Fruit fly (Drosophila melanogaster) whole organism, embryonic: ENCODE results near the gene RpS7.

Experiments used
- Blimp-1 ChIP-seq: fragments of 200-800 bp; sonication (Bioruptor generic); optimal IDR thresholded peaks from 3 replicates; lab custom pipeline; 2018; ENCODE audit warnings: missing biosample characterization, missing genetic modification characterization, mild to moderate bottlenecking, moderate library complexity, missing genetic modification reagents
- CG10267 ChIP-seq: fragments of 200-800 bp; sonication (Bioruptor generic); optimal IDR thresholded peaks from 2 replicates; lab custom pipeline; 2018; ENCODE audit warnings: missing biosample characterization, mild to moderate bottlenecking, missing genetic modification characterization, moderate library complexity
- CG10431 ChIP-seq: fragments of 200-800 bp; sonication (Bioruptor generic); optimal IDR thresholded peaks from 3 replicates; lab custom pipeline; 2018; ENCODE audit warnings: missing biosample characterization, mild to moderate bottlenecking, missing genetic modification characterization
- CG10543 ChIP-seq: fragments of 200-800 bp; sonication (Bioruptor generic); optimal IDR thresholded peaks from 3 replicates; lab custom pipeline; 2017; ENCODE audit warnings: missing biosample characterization, mild to moderate bottlenecking, missing genetic modification characterization, moderate library complexity
- CG10979 ChIP-seq: fragments of 200-800 bp; sonication (Bioruptor generic); optimal IDR thresholded peaks from 2 replicates; lab custom pipeline; 2018; ENCODE audit warnings: missing biosample characterization, mild to moderate bottlenecking, missing genetic modification characterization, moderate library complexity
- CG11085 ChIP-seq: fragments of 200-800 bp; sonication (Bioruptor generic); IDR thresholded peaks from 2 replicates; pipeline ENCODE4 v1.3.6; 2022; ENCODE audit warnings: missing biosample characterization, missing genetic modification characterization
- CG12236 ChIP-seq: fragments of 200-800 bp; sonication (Bioruptor generic); optimal IDR thresholded peaks from 2 replicates; lab custom pipeline; 2016; ENCODE audit warnings: missing biosample characterization, missing genetic modification characterization
- CG13775 ChIP-seq: fragments of 200-800 bp; sonication (Bioruptor generic); optimal IDR thresholded peaks from 3 replicates; lab custom pipeline; 2017; ENCODE audit warnings: missing biosample characterization, mild to moderate bottlenecking, missing genetic modification characterization
- CG14860 ChIP-seq: fragments of 200-800 bp; sonication (Bioruptor generic); IDR thresholded peaks from 3 replicates; pipeline ENCODE4 v1.3.6; 2022; ENCODE audit warnings: missing biosample characterization, missing genetic modification characterization; ENCODE audit not compliant: partially characterized antibody
- CG15011 ChIP-seq: fragments of 200-800 bp; sonication (Bioruptor generic); optimal IDR thresholded peaks from 3 replicates; lab custom pipeline; 2018; ENCODE audit warnings: missing biosample characterization, mild to moderate bottlenecking, missing genetic modification characterization
- CG17328 ChIP-seq: fragments of 200-800 bp; sonication (Bioruptor generic); IDR thresholded peaks from 2 replicates; pipeline ENCODE4 v1.3.6; 2022; ENCODE audit warnings: missing biosample characterization, missing genetic modification characterization
- CG17361 ChIP-seq: fragments of 200-800 bp; sonication (Bioruptor generic); IDR thresholded peaks from 3 replicates; pipeline ENCODE4 v1.3.6; 2022; ENCODE audit warnings: missing biosample characterization, missing genetic modification characterization
- CG1792 ChIP-seq: fragments of 200-800 bp; sonication (Bioruptor generic); optimal IDR thresholded peaks from 2 replicates; lab custom pipeline; 2016; ENCODE audit warnings: missing biosample characterization, missing genetic modification characterization
- CG18599 ChIP-seq: fragments of 200-800 bp; sonication (Bioruptor generic); optimal IDR thresholded peaks from 3 replicates; lab custom pipeline; 2017; ENCODE audit warnings: missing biosample characterization, missing genetic modification characterization, mild to moderate bottlenecking, moderate library complexity, missing genetic modification reagents
- CG2199 ChIP-seq: fragments of 200-800 bp; sonication (Bioruptor generic); IDR thresholded peaks from 3 replicates; pipeline ENCODE4 v1.3.6; 2022; ENCODE audit warnings: missing biosample characterization, missing genetic modification characterization
- CG2712 ChIP-seq: fragments of 200-800 bp; optimal IDR thresholded peaks from 3 replicates; lab custom pipeline; 2019; ENCODE audit warnings: missing biosample characterization, mild to moderate bottlenecking, missing genetic modification characterization, moderate library complexity
- CG4424 ChIP-seq: fragments of 200-800 bp; sonication (Bioruptor generic); optimal IDR thresholded peaks from 3 replicates; lab custom pipeline; 2016; ENCODE audit warnings: missing biosample characterization, missing genetic modification characterization
- CG4820 ChIP-seq: fragments of 200-800 bp; sonication (Bioruptor generic); optimal IDR thresholded peaks from 3 replicates; lab custom pipeline; 2016; ENCODE audit warnings: missing biosample characterization, missing genetic modification characterization
- CG5953 ChIP-seq: fragments of 200-800 bp; sonication (Bioruptor generic); IDR thresholded peaks from 2 replicates; pipeline ENCODE4 v1.3.6; 2022; ENCODE audit warnings: missing biosample characterization, missing genetic modification characterization
- CG6689 ChIP-seq: fragments of 200-800 bp; sonication (Bioruptor generic); IDR thresholded peaks from 2 replicates; pipeline ENCODE4 v1.3.6; 2022; ENCODE audit warnings: missing biosample characterization, missing genetic modification characterization
- CG6854 ChIP-seq: fragments of 200-800 bp; sonication (Bioruptor generic); optimal IDR thresholded peaks from 3 replicates; lab custom pipeline; 2017; ENCODE audit warnings: missing biosample characterization, mild to moderate bottlenecking, missing genetic modification characterization
- CG8944 ChIP-seq: fragments of 200-800 bp; sonication (Bioruptor generic); optimal IDR thresholded peaks from 3 replicates; lab custom pipeline; 2016; ENCODE audit warnings: missing biosample characterization, missing genetic modification characterization
- CkIIα-i1 ChIP-seq: fragments of 200-800 bp; sonication (Bioruptor generic); IDR thresholded peaks from 2 replicates; pipeline ENCODE4 v1.3.6; 2022; ENCODE audit warnings: missing biosample characterization, missing genetic modification characterization
- D19A ChIP-seq: fragments of 200-800 bp; optimal IDR thresholded peaks from 3 replicates; lab custom pipeline; 2019; ENCODE audit warnings: missing biosample characterization, mild to moderate bottlenecking, missing genetic modification characterization, moderate library complexity
- Ets65A ChIP-seq: fragments of 200-800 bp; sonication (Bioruptor generic); peaks from one replicate; lab custom pipeline; 2016; ENCODE audit warnings: missing biosample characterization, missing genetic modification characterization
- Fer3 ChIP-seq: fragments of 200-800 bp; sonication (Bioruptor generic); optimal IDR thresholded peaks from 2 replicates; lab custom pipeline; 2018; ENCODE audit warnings: missing biosample characterization, mild to moderate bottlenecking, missing genetic modification characterization, moderate library complexity
- NfI ChIP-seq: fragments of 200-800 bp; sonication (Bioruptor generic); optimal IDR thresholded peaks from 3 replicates; lab custom pipeline; 2018; ENCODE audit warnings: missing biosample characterization, mild to moderate bottlenecking, missing genetic modification characterization, moderate library complexity
- Sin3A ChIP-seq: fragments of >200 bp; optimal IDR thresholded peaks from 2 replicates; lab custom pipeline; 2018
- Sox100B ChIP-seq: fragments of 200-800 bp; sonication (Bioruptor generic); optimal IDR thresholded peaks from 3 replicates; lab custom pipeline; 2018; ENCODE audit warnings: missing biosample characterization, mild to moderate bottlenecking, missing genetic modification characterization
- Ssrp ChIP-seq: fragments of 200-800 bp; sonication (Bioruptor generic); optimal IDR thresholded peaks from 2 replicates; lab custom pipeline; 2018; ENCODE audit warnings: missing biosample characterization, mild to moderate bottlenecking, missing genetic modification characterization, moderate library complexity
- aop ChIP-seq: fragments of 200-800 bp; sonication (Bioruptor generic); IDR thresholded peaks from 2 replicates; pipeline ENCODE4 v1.3.6; 2022; ENCODE audit warnings: missing biosample characterization, missing genetic modification characterization
- ap ChIP-seq: fragments of 200-800 bp; sonication (Bioruptor generic); IDR thresholded peaks from 2 replicates; pipeline ENCODE4 v1.3.6; 2022; ENCODE audit warnings: missing biosample characterization, missing genetic modification characterization
- dm ChIP-seq: fragments of 200-800 bp; sonication (Bioruptor generic); optimal IDR thresholded peaks from 3 replicates; lab custom pipeline; 2016; ENCODE audit warnings: missing biosample characterization, missing genetic modification characterization
- dmrt11E ChIP-seq: fragments of 200-800 bp; sonication (Bioruptor generic); optimal IDR thresholded peaks from 3 replicates; lab custom pipeline; 2018; ENCODE audit warnings: missing biosample characterization, mild to moderate bottlenecking, missing genetic modification characterization, moderate library complexity
- ewg ChIP-seq: fragments of 200-800 bp; sonication (Bioruptor generic); optimal IDR thresholded peaks from 3 replicates; lab custom pipeline; 2017; ENCODE audit warnings: mild to moderate bottlenecking, missing biosample characterization, missing genetic modification reagents, missing genetic modification characterization
- fru ChIP-seq: fragments of >200 bp; optimal IDR thresholded peaks from 2 replicates; lab custom pipeline; 2017
- gem ChIP-seq: fragments of 200-800 bp; sonication (Bioruptor generic); optimal IDR thresholded peaks from 2 replicates; lab custom pipeline; 2019; ENCODE audit warnings: missing biosample characterization, mild to moderate bottlenecking, missing genetic modification characterization, moderate library complexity
- gsb-n ChIP-seq: fragments of 200-800 bp; sonication (Bioruptor generic); optimal IDR thresholded peaks from 3 replicates; lab custom pipeline; 2018; ENCODE audit warnings: missing biosample characterization, mild to moderate bottlenecking, missing genetic modification characterization
- hkb ChIP-seq, 2 experiments: fragments of 200-800 bp in 1 of 2; fragments of >200 bp in 1 of 2; sonication (Bioruptor generic) in 1 of 2; IDR thresholded peaks in 1 of 2; optimal IDR thresholded peaks in 1 of 2; 2 replicates each; pipeline versions ENCODE4 v1.3.6 to Lab custom; 2017 to 2022; ENCODE audit warnings: missing biosample characterization in 1 of 2, missing genetic modification characterization in 1 of 2
- knrl ChIP-seq: fragments of 200-800 bp; sonication (Bioruptor generic); IDR thresholded peaks from 3 replicates; pipeline ENCODE4 v1.3.6; 2022; ENCODE audit warnings: missing biosample characterization, missing genetic modification characterization; ENCODE audit not compliant: partially characterized antibody
- lab ChIP-seq: fragments of 200-800 bp; sonication (Bioruptor generic); optimal IDR thresholded peaks from 3 replicates; lab custom pipeline; 2017; ENCODE audit warnings: missing biosample characterization, missing genetic modification characterization, mild to moderate bottlenecking, moderate library complexity, missing genetic modification reagents
- maf-S ChIP-seq: fragments of 200-800 bp; sonication (Bioruptor generic); optimal IDR thresholded peaks from 2 replicates; lab custom pipeline; 2016; ENCODE audit warnings: missing biosample characterization, missing genetic modification characterization
- nerfin-1 ChIP-seq: fragments of 200-800 bp; sonication (Bioruptor generic); optimal IDR thresholded peaks from 3 replicates; lab custom pipeline; 2019; ENCODE audit warnings: missing biosample characterization, mild to moderate bottlenecking, missing genetic modification characterization, moderate library complexity
- org-1 ChIP-seq: fragments of 200-800 bp; sonication (Bioruptor generic); optimal IDR thresholded peaks from 2 replicates; lab custom pipeline; 2017; ENCODE audit warnings: missing biosample characterization, missing genetic modification characterization
- p53 ChIP-seq: fragments of 200-800 bp; sonication (Bioruptor generic); optimal IDR thresholded peaks from 2 replicates; lab custom pipeline; 2016; ENCODE audit warnings: missing biosample characterization, missing genetic modification characterization
- sens ChIP-seq: fragments of 200-800 bp; sonication (Bioruptor generic); peaks from one replicate; lab custom pipeline; 2016; ENCODE audit warnings: missing biosample characterization, missing genetic modification characterization
- sens-2 ChIP-seq: fragments of 200-800 bp; sonication (Bioruptor generic); IDR thresholded peaks from 2 replicates; pipeline ENCODE4 v1.3.6; 2022; ENCODE audit warnings: missing biosample characterization, missing genetic modification characterization
- seq ChIP-seq: fragments of 200-800 bp; sonication (Bioruptor generic); IDR thresholded peaks from 2 replicates; pipeline ENCODE4 v1.3.6; 2022; ENCODE audit warnings: missing biosample characterization, missing genetic modification characterization
- slp2 ChIP-seq: fragments of 200-800 bp; sonication (Bioruptor generic); optimal IDR thresholded peaks from 2 replicates; lab custom pipeline; 2016; ENCODE audit warnings: missing biosample characterization, missing genetic modification characterization
- sqz ChIP-seq: fragments of 200-800 bp; sonication (Bioruptor generic); optimal IDR thresholded peaks from 3 replicates; lab custom pipeline; 2018; ENCODE audit warnings: missing biosample characterization, mild to moderate bottlenecking, missing genetic modification characterization
- tup ChIP-seq: fragments of 200-800 bp; sonication (Bioruptor generic); optimal IDR thresholded peaks from 2 replicates; lab custom pipeline; 2016; ENCODE audit warnings: missing biosample characterization, mild to moderate bottlenecking, missing genetic modification characterization, moderate library complexity
- zfh1 ChIP-seq: fragments of 200-800 bp; sonication (Bioruptor generic); IDR thresholded peaks from 3 replicates; pipeline ENCODE4 v1.3.6; 2022; ENCODE audit warnings: missing biosample characterization, missing genetic modification characterization

Gene RpS7

dm6 chr3R:30224577-30224976 is 15.8 kb upstream of the RpS7 start (continued):
- TF ChIP-seq CG8944 (GFP tag; lab: Kevin White, UChicago) (no peak), CG14860 (no peak), maf-S (GFP tag; lab: Kevin White, UChicago) (no peak), gem (tag; lab: Kevin White, UChicago) (peak; percentile 28), CG5953 (no peak), CG10543 (GFP tag; lab: Kevin White, UChicago) (no peak), Fer3 (tag; lab: Kevin White, UChicago) (no peak), slp2 (GFP tag; lab: Kevin White, UChicago) (no peak), sens (peak; percentile 17), CG1792 (GFP tag; lab: Kevin White, UChicago) (no peak), knrl (GFP tag; lab: Robert Waterston, UW) (no peak), lab (GFP tag; lab: Kevin White, UChicago) (peak; percentile 12), Ets65A (GFP tag; lab: Kevin White, UChicago) (no peak), CkIIα-i1 (GFP tag; lab: Robert Waterston, UW) (no peak), CG17361 (GFP tag; lab: Robert Waterston, UW) (no peak), CG4820 (GFP tag; lab: Kevin White, UChicago) (no peak), NfI (GFP tag; lab: Kevin White, UChicago) (no peak), seq (GFP tag; lab: Robert Waterston, UW) (0 out of 2 replicates have a peak, but pooled peaks have one; percentile 24), D19A (tag; lab: Kevin White, UChicago) (no peak), CG12236 (GFP tag; lab: Kevin White, UChicago) (no peak), CG2712 (tag; lab: Kevin White, UChicago) (peak; percentile 12), CG11085 (GFP tag; lab: Robert Waterston, UW) (no peak), gsb-n (tag; lab: Kevin White, UChicago) (peak; percentile 23), CG10431 (peak; percentile 92), CG2199 (no peak), CG4424 (GFP tag; lab: Kevin White, UChicago) (no peak), Ssrp (no peak), CG13775 (GFP tag; lab: Kevin White, UChicago) (no peak), CG10979 (tag; lab: Kevin White, UChicago) (peak; percentile 15), CG18599 (GFP tag; lab: Kevin White, UChicago) (peak; percentile 44), CG17328 (no peak), CG6854 (GFP tag; lab: Kevin White, UChicago) (no peak), ewg (GFP tag; lab: Kevin White, UChicago) (no peak), p53 (GFP tag; lab: Kevin White, UChicago) (no peak), dmrt11E (no peak), sqz (peak; percentile 14), aop (no peak), nerfin-1 (tag; lab: Kevin White, UChicago) (no peak), Blimp-1 (GFP tag; lab: Kevin White, UChicago) (peak; percentile 11), dm (GFP tag; lab: Kevin White, UChicago) (no peak), CG15011 (GFP tag; lab: Kevin White, UChicago) (no peak), fru (lab: Kevin White, UChicago) (no peak), hkb (optimal IDR thresholded peaks at IDR 0.05; lab: Kevin White, UChicago) (no peak), hkb (GFP tag; IDR thresholded peaks at IDR 0.05; lab: Robert Waterston, UW) (no peak), org-1 (GFP tag; lab: Kevin White, UChicago) (no peak), sens-2 (GFP tag; lab: Robert Waterston, UW) (no peak), CG6689 (GFP tag; lab: Robert Waterston, UW) (no peak), Sin3A (lab: Kevin White, UChicago) (no peak), tup (GFP tag; lab: Kevin White, UChicago) (no peak), CG10267 (tag; lab: Kevin White, UChicago) (no peak), zfh1 (GFP tag; lab: Robert Waterston, UW) (no peak), Sox100B (GFP tag; lab: Kevin White, UChicago) (no peak), ap (GFP tag; lab: Robert Waterston, UW) (no peak)
